Fruit fly (Drosophila melanogaster): ENCODE measurements around the gene CG9643.

CG9643 gene

DNA sequence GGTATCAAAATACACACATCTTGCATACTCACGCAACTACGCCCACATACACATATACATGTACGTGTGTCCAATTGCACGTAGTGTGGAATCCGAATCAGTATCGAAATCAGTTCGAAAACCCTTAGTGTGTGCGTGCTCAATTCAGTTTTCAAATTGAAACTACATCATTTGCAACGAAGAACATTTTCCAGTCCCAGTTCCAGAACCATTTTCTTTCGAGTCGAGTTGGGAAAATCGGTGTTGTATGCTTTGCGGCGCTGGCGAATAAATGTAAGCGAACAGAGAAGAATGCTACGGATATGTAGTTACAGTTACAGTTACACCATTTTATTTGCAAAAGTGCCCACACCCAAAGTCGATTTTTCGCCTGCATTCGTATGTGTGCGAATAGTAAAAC is 22.1 kb downstream of the CG9643 start:
- peak; percentile 27 for TF ChIP-seq Myc (optimal IDR thresholded peaks at IDR 0.05)
- no peak for TF ChIP-seq CrebA (GFP tag; optimal IDR thresholded peaks at IDR 0.05; ENCODE audit: borderline replicate concordance)

DNA sequence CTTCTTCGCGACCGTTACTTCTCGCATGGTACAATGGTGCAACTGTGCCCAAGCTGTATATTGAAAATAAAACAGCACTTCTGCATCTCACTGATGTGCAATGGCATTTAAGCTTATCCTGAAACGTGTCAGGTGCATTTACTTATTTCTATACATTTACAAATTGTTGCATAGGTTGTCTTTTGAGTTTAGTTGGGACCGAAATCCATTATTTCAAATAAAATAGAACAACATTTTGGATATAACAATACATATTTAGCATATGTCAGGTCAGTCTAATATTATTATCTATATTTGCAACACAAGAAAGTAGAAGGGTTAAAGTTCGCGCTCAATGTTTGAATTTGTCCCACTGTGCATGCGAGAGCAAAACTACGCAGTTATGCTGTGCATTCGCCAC is 22.7 kb downstream of the CG9643 start:
- TF ChIP-seq CG9705 (GFP tag; optimal IDR thresholded peaks at IDR 0.05) (no peak), tai (GFP tag; optimal IDR thresholded peaks at IDR 0.05) (no peak), ey (GFP tag; optimal IDR thresholded peaks at IDR 0.05) (no peak), foxo (GFP tag; optimal IDR thresholded peaks at IDR 0.05) (no peak), Hr83 (GFP tag; optimal IDR thresholded peaks at IDR 0.05; ENCODE audit: poor library complexity, severe bottlenecking) (no peak), br (GFP tag; optimal IDR thresholded peaks at IDR 0.05) (no peak), Dif (GFP tag; optimal IDR thresholded peaks at IDR 0.05; ENCODE audit: partially characterized antibody) (no peak), CG32264 (GFP tag; optimal IDR thresholded peaks at IDR 0.05) (no peak), Hr78 (GFP tag; optimal IDR thresholded peaks at IDR 0.05) (no peak), usp (GFP tag; optimal IDR thresholded peaks at IDR 0.05) (no peak), CrebA (GFP tag; optimal IDR thresholded peaks at IDR 0.05; ENCODE audit: borderline replicate concordance) (no peak), dsf (GFP tag; optimal IDR thresholded peaks at IDR 0.05; ENCODE audit: borderline replicate concordance) (no peak)

DNA sequence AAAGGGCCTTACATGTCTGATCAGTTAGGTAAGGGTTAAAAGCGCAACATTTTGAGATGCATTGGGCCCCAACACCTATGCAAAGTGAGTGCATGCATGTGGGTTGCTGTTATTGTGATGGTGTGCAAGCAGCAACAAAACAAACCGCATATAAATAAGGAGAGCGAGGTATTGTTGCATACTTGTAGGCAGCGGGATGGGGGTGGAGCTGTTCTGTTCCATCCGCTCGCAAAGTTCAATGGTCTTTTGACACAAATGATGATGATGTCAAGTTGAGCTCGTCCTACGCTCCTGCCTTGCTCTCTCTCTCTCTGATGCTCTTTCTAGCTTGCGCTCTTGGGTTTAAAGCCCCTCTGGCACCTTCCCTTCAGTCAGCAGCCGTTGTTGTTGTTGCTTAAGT is 23.4 kb downstream of the CG9643 start:
- no peak for TF ChIP-seq brk (GFP tag; optimal IDR thresholded peaks at IDR 0.05)
- peak; percentile 7 for TF ChIP-seq Hr83 (GFP tag; optimal IDR thresholded peaks at IDR 0.05; ENCODE audit: poor library complexity, severe bottlenecking)
- TF ChIP-seq lola (GFP tag; optimal IDR thresholded peaks at IDR 0.05), result no peak
- no peak for TF ChIP-seq br (GFP tag; optimal IDR thresholded peaks at IDR 0.05)
- peak; percentile 76 for TF ChIP-seq N (GFP tag; optimal IDR thresholded peaks at IDR 0.05)
- peak; percentile 57 for TF ChIP-seq Myc (optimal IDR thresholded peaks at IDR 0.05)
- TF ChIP-seq Dif (GFP tag; optimal IDR thresholded peaks at IDR 0.05; ENCODE audit: partially characterized antibody), result peak; percentile 64
- no peak for TF ChIP-seq rgr (GFP tag; optimal IDR thresholded peaks at IDR 0.05)

DNA sequence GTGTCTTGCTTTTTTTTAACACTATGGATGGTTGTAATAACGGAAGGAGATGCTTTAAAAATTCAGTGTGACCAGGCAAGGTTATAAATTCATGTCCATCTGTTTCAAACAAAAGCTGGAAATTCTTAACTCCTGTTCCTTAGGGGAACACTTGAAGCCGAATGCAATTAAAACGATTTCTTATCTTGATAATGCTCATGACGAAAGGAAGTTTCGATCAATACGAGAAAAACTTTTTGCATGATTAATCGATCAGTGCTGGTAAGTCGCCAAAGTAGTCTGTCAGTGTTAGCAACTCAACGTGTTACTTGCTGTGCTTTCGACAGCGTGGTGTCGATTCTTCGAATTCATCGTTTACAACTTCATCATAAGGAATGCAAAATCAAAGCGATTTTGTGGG is 24.6 kb downstream of the CG9643 start, which contains the start of gene Rbp9:
Gene Rbp9, plus strand, starts transcription at position 291 of the 400 bp plus-strand sequence.
- no peak for TF ChIP-seq dl (GFP tag; optimal IDR thresholded peaks at IDR 0.05; ENCODE audit: insufficient read depth in 1 of 2, partially characterized antibody in 2 of 2)
- no peak for TF ChIP-seq Vsx2 (GFP tag; optimal IDR thresholded peaks at IDR 0.05; ENCODE audit: partially characterized antibody)
- TF ChIP-seq jim (GFP tag; optimal IDR thresholded peaks at IDR 0.05), result no peak
- no peak for TF ChIP-seq Dif (GFP tag; optimal IDR thresholded peaks at IDR 0.05; ENCODE audit: partially characterized antibody)
- no peak for TF ChIP-seq foxo (GFP tag; optimal IDR thresholded peaks at IDR 0.05)
- no peak for TF ChIP-seq Hnf4 (GFP tag; optimal IDR thresholded peaks at IDR 0.05)
- TF ChIP-seq GATAd (GFP tag; optimal IDR thresholded peaks at IDR 0.05), result no peak

DNA sequence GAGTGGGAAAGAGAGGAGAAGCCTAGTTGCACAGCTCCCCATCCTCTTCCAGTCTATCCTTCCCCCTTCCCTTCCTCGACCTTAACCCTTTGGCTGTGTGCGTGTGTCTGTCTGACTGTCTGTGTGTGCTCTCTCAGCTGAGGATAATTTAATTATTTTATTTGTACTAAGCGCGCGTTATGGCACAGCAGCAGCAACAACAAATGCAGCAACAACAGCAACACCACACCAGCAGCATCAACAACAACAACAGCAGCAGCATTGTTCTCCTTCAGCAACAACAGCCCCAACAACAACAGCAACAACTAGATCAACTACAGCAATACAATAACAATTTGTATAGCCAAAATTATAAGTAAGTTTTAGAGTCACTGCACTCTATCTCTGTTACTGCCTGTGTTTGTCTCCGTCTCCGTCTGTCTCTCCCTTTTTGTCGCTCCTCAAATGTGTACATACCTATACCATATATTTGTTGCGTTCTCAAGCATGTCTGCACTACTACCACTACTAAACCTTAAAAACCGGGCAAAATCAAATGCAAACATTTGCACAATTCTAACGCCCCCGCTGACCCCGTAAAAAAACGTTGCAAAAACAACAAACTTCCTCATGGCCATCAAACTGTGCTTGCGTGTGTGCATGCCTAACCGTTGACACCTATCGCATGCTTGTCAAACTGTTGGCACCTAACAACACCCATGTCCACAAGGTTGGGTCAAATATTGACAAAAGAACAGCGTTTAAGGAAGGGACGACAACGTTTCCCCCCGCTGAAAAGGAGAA is 33.5 kb downstream of the CG9643 start:
- TF ChIP-seq Myc (optimal IDR thresholded peaks at IDR 0.05) (peak; percentile 36), Dfd (GFP tag; optimal IDR thresholded peaks at IDR 0.05) (peak; percentile 83), ey (GFP tag; optimal IDR thresholded peaks at IDR 0.05) (no peak), Hr78 (GFP tag; optimal IDR thresholded peaks at IDR 0.05) (no peak)

DNA sequence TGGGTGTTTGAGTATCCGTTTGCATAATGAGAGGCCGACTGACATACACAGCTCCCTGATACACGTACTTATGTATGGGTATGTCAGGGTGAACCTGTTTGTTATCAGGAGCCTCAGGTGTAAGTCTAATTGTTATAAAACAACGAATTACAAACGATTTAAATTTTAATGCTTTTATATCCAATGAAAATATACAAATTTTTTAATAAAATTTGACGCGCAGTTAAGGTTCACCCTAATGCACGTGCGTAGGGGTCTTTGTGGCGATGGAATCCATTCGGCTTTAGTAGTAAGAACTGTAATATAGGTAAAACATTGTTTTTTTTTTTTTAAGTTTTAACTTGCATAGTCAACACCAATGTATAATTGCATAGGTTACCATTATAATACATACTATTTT is 34.6 kb downstream of the CG9643 start:
- no peak for TF ChIP-seq tai (GFP tag; optimal IDR thresholded peaks at IDR 0.05)
- TF ChIP-seq psq (GFP tag; optimal IDR thresholded peaks at IDR 0.05), result peak; percentile 33
- TF ChIP-seq pan (optimal IDR thresholded peaks at IDR 0.05), result no peak
- TF ChIP-seq CG9705 (GFP tag; optimal IDR thresholded peaks at IDR 0.05), result no peak
- peak; percentile 29 for TF ChIP-seq OdsH (GFP tag; optimal IDR thresholded peaks at IDR 0.05)
- no peak for TF ChIP-seq lola (GFP tag; optimal IDR thresholded peaks at IDR 0.05)
- TF ChIP-seq usp (GFP tag; optimal IDR thresholded peaks at IDR 0.05), result no peak
- TF ChIP-seq rgr (GFP tag; optimal IDR thresholded peaks at IDR 0.05), result peak; percentile 40
- TF ChIP-seq Abd-B (GFP tag; optimal IDR thresholded peaks at IDR 0.05), result no peak
- peak; percentile 39 for TF ChIP-seq fru (GFP tag; optimal IDR thresholded peaks at IDR 0.05)
- TF ChIP-seq Myc (optimal IDR thresholded peaks at IDR 0.05), result no peak
- TF ChIP-seq woc (GFP tag; optimal IDR thresholded peaks at IDR 0.05), result no peak
- no peak for TF ChIP-seq Hr83 (GFP tag; optimal IDR thresholded peaks at IDR 0.05; ENCODE audit: poor library complexity, severe bottlenecking)
- no peak for TF ChIP-seq GATAd (GFP tag; optimal IDR thresholded peaks at IDR 0.05)
- no peak for TF ChIP-seq HLH106 (tag; optimal IDR thresholded peaks at IDR 0.05)
- TF ChIP-seq sv (GFP tag; optimal IDR thresholded peaks at IDR 0.05), result no peak
- no peak for TF ChIP-seq CG32264 (GFP tag; optimal IDR thresholded peaks at IDR 0.05)
- no peak for TF ChIP-seq Vsx2 (GFP tag; optimal IDR thresholded peaks at IDR 0.05; ENCODE audit: partially characterized antibody)
- peak in 1 of 2 experiments; percentile 49 for TF ChIP-seq foxo (GFP tag; optimal IDR thresholded peaks at IDR 0.05)
- no peak for TF ChIP-seq dl (GFP tag; optimal IDR thresholded peaks at IDR 0.05; ENCODE audit: insufficient read depth in 1 of 2, partially characterized antibody in 2 of 2)
- TF ChIP-seq N (GFP tag; optimal IDR thresholded peaks at IDR 0.05), result no peak
- TF ChIP-seq Dfd (GFP tag; optimal IDR thresholded peaks at IDR 0.05), result no peak
- no peak for TF ChIP-seq Mio (GFP tag; optimal IDR thresholded peaks at IDR 0.05)
- peak; percentile 23 for TF ChIP-seq br (GFP tag; optimal IDR thresholded peaks at IDR 0.05)
- no peak for TF ChIP-seq jim (GFP tag; optimal IDR thresholded peaks at IDR 0.05)
- TF ChIP-seq CrebA (GFP tag; optimal IDR thresholded peaks at IDR 0.05; ENCODE audit: borderline replicate concordance), result no peak
- no peak for TF ChIP-seq Sp1 (GFP tag; optimal IDR thresholded peaks at IDR 0.05)
- no peak for TF ChIP-seq dsf (GFP tag; optimal IDR thresholded peaks at IDR 0.05; ENCODE audit: borderline replicate concordance)
- TF ChIP-seq Hnf4 (GFP tag; optimal IDR thresholded peaks at IDR 0.05), result no peak
- TF ChIP-seq Dif (GFP tag; optimal IDR thresholded peaks at IDR 0.05; ENCODE audit: partially characterized antibody), result no peak
- TF ChIP-seq Jra (GFP tag; optimal IDR thresholded peaks at IDR 0.05), result no peak
- no peak for TF ChIP-seq Hr78 (GFP tag; optimal IDR thresholded peaks at IDR 0.05)
